Fruit fly (Drosophila melanogaster): Measurements from ENCODE around the gene CG7376.

CG7376 gene

DNA sequence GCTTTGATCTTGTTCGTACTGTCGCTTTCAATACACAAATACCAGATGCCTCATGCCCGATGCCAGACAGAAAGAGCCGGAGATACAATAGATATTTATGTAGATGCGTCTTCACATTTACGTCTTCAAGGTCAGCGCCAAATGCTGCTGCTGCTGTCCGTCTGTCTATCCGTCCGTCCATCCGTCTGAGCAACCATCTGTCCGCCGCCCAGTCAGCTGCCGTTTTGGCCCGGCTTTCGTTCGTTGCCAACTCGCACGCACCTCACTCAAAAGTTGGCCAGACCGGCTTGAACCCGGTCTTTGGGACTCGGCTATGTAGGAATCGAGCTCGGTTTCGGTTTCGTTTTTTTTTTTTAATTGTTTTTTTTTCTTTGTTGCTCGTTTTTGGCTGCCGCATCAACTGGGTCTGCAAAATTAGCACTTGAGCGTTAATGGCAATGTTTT, 19.1 kb upstream of the CG7376 start (continued):
- TF ChIP-seq sc (optimal IDR thresholded peaks at IDR 0.05) (no peak), sc (GFP tag; optimal IDR thresholded peaks at IDR 0.05) (no peak), Ssrp (tag; optimal IDR thresholded peaks at IDR 0.05) (no peak), CG11504 (tag; optimal IDR thresholded peaks at IDR 0.05) (no peak), CG14965 (GFP tag; optimal IDR thresholded peaks at IDR 0.05; ENCODE audit: borderline replicate concordance) (no peak), gce (GFP tag; IDR thresholded peaks at IDR 0.05) (no peak), CG10543 (GFP tag; optimal IDR thresholded peaks at IDR 0.05) (peak; percentile 36), CG6689 (GFP tag; IDR thresholded peaks at IDR 0.05) (no peak), CG6791 (GFP tag; IDR thresholded peaks at IDR 0.05; ENCODE audit: partially characterized antibody) (0 out of 3 replicates have a peak, but pooled peaks have one; percentile 6), crol (GFP tag; IDR thresholded peaks at IDR 0.05) (no peak), nau (GFP tag; optimal IDR thresholded peaks at IDR 0.05) (no peak), slp2 (GFP tag; optimal IDR thresholded peaks at IDR 0.05) (no peak), ase (GFP tag; IDR thresholded peaks at IDR 0.05) (no peak), trh (GFP tag; optimal IDR thresholded peaks at IDR 0.05) (no peak), CG10565 (GFP tag; optimal IDR thresholded peaks at IDR 0.05) (no peak), CG12769 (tag; optimal IDR thresholded peaks at IDR 0.05) (peak; percentile 74), Hey (tag; optimal IDR thresholded peaks at IDR 0.05) (no peak), Ets65A (GFP tag) (no peak), pzg (GFP tag; optimal IDR thresholded peaks at IDR 0.05) (no peak), fd64A (GFP tag; optimal IDR thresholded peaks at IDR 0.05) (no peak), chn (GFP tag; optimal IDR thresholded peaks at IDR 0.05) (no peak), sd (tag; optimal IDR thresholded peaks at IDR 0.05) (peak; percentile 82), tup (GFP tag; optimal IDR thresholded peaks at IDR 0.05) (no peak), ap (GFP tag; IDR thresholded peaks at IDR 0.05) (no peak), Hr51 (GFP tag; optimal IDR thresholded peaks at IDR 0.05) (no peak), CG13894 (tag; optimal IDR thresholded peaks at IDR 0.05) (peak; percentile 50), corto (GFP tag; optimal IDR thresholded peaks at IDR 0.05) (no peak), CG5953 (GFP tag; IDR thresholded peaks at IDR 0.05) (no peak), CG15601 (tag; optimal IDR thresholded peaks at IDR 0.05) (no peak), Poxn (GFP tag; IDR thresholded peaks at IDR 0.05) (no peak), ind (GFP tag; optimal IDR thresholded peaks at IDR 0.05) (no peak), CG4854 (GFP tag; optimal IDR thresholded peaks at IDR 0.05) (no peak), CG8359 (GFP tag; optimal IDR thresholded peaks at IDR 0.05; ENCODE audit: borderline replicate concordance) (no peak), CG10209 (GFP tag; optimal IDR thresholded peaks at IDR 0.05) (peak; percentile 48), tll (GFP tag; optimal IDR thresholded peaks at IDR 0.05) (no peak), crc (GFP tag; optimal IDR thresholded peaks at IDR 0.05) (no peak)

DNA sequence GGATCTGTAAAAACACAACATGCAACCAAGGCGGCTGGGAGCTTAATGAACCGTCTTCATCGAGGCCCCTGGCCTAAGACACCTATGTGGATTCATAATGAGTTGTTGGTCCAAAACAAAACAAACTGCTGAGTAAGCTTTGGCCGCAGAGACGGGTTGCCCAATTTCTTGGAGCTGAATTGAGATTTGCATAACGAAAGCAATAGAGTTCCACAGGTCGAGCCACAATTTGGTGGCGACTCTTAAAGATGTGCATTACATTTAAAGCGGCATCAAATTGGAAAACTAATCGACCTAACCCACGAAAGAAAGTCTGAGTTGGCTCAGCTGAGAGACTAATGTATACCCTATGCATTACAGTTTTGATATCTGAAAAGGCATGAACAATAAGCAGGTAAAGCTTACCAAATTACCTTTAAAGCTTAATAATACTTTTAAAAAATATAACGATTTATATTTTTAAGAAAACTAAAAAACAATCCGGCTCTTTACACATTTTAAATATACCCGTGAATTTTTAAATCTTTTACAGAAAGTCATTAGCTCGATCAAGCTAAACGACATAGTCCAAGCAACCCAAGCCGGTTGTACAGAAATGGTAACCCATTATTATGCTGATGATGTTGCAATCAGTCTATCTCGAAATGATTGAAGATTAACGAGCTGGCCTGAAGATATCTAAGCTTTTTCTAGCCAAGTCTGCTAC, 16.6 kb upstream of the CG7376 start, which contains the start of gene CG13297:
Gene CG13297 (minus strand): TSS at position 51 of the 706 bp plus-strand sequence.
- TF ChIP-seq peb (GFP tag; IDR thresholded peaks at IDR 0.05) (no peak), CG10979 (tag; optimal IDR thresholded peaks at IDR 0.05) (peak; percentile 56), lilli (GFP tag; optimal IDR thresholded peaks at IDR 0.05) (no peak), CG5953 (GFP tag; IDR thresholded peaks at IDR 0.05) (no peak), CG6683 (GFP tag; optimal IDR thresholded peaks at IDR 0.05) (no peak), jing (GFP tag; optimal IDR thresholded peaks at IDR 0.05) (peak; percentile 38), bbx (GFP tag; IDR thresholded peaks at IDR 0.05; ENCODE audit: partially characterized antibody) (no peak), en (GFP tag; optimal IDR thresholded peaks at IDR 0.05) (no peak), zfh2 (GFP tag; optimal IDR thresholded peaks at IDR 0.05) (no peak), pum (GFP tag; optimal IDR thresholded peaks at IDR 0.05) (no peak), pita (GFP tag; optimal IDR thresholded peaks at IDR 0.05) (no peak), HLH54F (GFP tag; optimal IDR thresholded peaks at IDR 0.05) (no peak), Ptx1 (GFP tag; IDR thresholded peaks at IDR 0.05) (peak; percentile 81), Chrac-16 (GFP tag; optimal IDR thresholded peaks at IDR 0.05) (no peak), abd-A (tag; optimal IDR thresholded peaks at IDR 0.05) (peak; percentile 88), CG15514 (GFP tag; optimal IDR thresholded peaks at IDR 0.05) (no peak)
